Worm (Caenorhabditis elegans): ENCODE results near the gene C18D11.6.
"Not testable (repeated sequence)": the region's sequence is repeated elsewhere in the genome, so short reads cannot be mapped to it uniquely, and the experiment has no call there.

The C18D11.6 gene

DNA sequence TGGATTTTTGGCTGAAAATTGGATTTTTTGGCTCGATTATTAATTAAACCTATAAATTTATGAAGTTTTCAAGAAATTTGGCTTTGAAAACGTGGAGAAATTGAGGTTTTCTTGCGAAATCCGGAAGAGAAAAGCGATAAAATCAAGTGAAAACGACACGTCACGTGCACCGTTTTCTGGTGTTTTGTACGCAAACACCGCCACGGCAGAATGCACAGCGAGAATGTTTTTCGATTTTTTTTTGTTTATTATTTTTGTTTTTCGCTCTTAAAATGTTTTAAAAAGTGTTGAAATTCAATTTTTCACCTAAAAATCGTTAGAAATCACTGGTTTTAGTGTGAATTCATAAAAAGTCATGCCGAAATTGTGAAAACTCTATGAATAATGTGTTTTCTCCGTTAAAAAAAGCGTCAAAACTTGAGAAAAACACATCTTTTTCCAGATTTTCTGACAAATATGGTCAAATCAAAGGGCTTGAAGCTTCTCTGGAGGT, 35.8 kb upstream of the C18D11.6 start, which contains the start of gene immp-1 (continued):
- TF ChIP-seq lin-11 (tag; optimal IDR thresholded peaks at IDR 0.05) (no peak), unc-55 (GFP tag; optimal IDR thresholded peaks at IDR 0.05) (peak; percentile 62), unc-62 (GFP tag; optimal IDR thresholded peaks at IDR 0.05) (no peak), peb-1 (tag; optimal IDR thresholded peaks at IDR 0.05) (no peak), ceh-82 (tag; optimal IDR thresholded peaks at IDR 0.05) (no peak), nhr-21 (tag; optimal IDR thresholded peaks at IDR 0.05) (no peak), unc-39 (tag; optimal IDR thresholded peaks at IDR 0.05) (no peak), nhr-11 (tag; optimal IDR thresholded peaks at IDR 0.05) (no peak)

DNA sequence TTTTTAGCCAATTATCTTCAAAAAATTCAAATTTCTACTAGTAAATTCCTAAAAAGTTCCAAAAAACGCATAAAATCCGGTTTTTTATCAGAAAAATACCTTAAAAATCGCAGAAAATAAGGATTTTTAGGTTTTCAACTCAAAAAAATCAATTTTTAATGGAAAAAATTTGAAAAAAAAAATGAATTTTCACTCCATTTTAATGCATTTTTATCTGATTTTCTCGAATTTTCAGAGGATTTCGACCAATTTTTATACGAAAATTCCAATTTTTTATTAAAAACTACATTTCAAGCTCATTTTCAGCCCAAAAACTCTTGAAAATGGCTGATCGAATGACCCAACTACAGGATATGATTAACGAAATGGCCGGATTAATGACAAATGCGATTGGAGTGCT, 33.0 kb upstream of the C18D11.6 start, which contains the start of gene mdt-21:
mdt-21 (plus strand) TSS at position 301 of the 400 bp plus-strand sequence.
- TF ChIP-seq skn-1 (tag; optimal IDR thresholded peaks at IDR 0.05) (no peak), nhr-237 (tag; optimal IDR thresholded peaks at IDR 0.05) (no peak), mdl-1 (tag; optimal IDR thresholded peaks at IDR 0.05) (no peak), ceh-82 (tag; optimal IDR thresholded peaks at IDR 0.05) (no peak), lin-11 (tag; optimal IDR thresholded peaks at IDR 0.05) (no peak), dmd-4 (tag; optimal IDR thresholded peaks at IDR 0.05) (no peak), R02D3.7 (tag; optimal IDR thresholded peaks at IDR 0.05) (no peak), fos-1 (tag; optimal IDR thresholded peaks at IDR 0.05) (no peak), sma-9 (GFP tag; optimal IDR thresholded peaks at IDR 0.05) (no peak), sma-9 (tag; optimal IDR thresholded peaks at IDR 0.05) (no peak), elt-1 (tag; optimal IDR thresholded peaks at IDR 0.05) (no peak), snpc-4 (tag; optimal IDR thresholded peaks at IDR 0.05) (no peak), nhr-21 (tag; optimal IDR thresholded peaks at IDR 0.05) (no peak), gmeb-1 (tag; optimal IDR thresholded peaks at IDR 0.05) (no peak), peb-1 (tag; optimal IDR thresholded peaks at IDR 0.05) (no peak), ztf-4 (tag; optimal IDR thresholded peaks at IDR 0.05) (no peak), ztf-1 (GFP tag; conservative IDR thresholded peaks at IDR 0.05) (no peak)

DNA sequence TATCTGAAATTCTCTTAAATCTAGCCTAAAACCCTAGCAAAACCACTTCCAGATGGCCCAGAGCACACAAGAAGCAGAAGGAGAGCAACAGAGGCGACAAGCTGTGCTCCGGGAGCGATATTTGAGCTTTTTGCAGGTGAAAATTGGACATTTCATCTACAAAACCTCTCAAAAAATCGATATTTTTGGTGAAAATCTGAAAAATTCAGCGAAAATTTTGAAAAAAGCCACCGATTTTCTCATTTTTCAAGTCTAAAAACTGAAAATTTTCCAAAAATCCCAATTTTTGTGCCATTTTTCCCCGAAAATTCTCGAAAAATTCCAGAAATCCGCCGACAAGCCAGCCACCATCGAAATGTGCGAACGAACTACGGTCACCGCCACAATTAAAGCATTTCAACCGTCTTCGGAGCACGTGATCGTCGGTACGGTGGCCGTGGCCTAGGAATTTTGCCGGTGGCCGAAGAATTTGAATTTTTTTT, 30.1 kb upstream of the C18D11.6 start, which contains the start of gene C24H11.5:
C24H11.5 (plus strand) TSS at position 51 of the 482 bp plus-strand sequence.
- TF ChIP-seq elt-1 (tag; optimal IDR thresholded peaks at IDR 0.05): no peak

- TF ChIP-seq ama-1 (optimal IDR thresholded peaks at IDR 0.05): no peak
- no peak for TF ChIP-seq nhr-11 (tag; optimal IDR thresholded peaks at IDR 0.05)
Measured at ce11 chrIII:11781800-11782199, 28.6 kb upstream of the C18D11.6 start, which contains the start of gene srd-74. Gene srd-74, plus strand, starts transcription at chrIII:11782100.

DNA sequence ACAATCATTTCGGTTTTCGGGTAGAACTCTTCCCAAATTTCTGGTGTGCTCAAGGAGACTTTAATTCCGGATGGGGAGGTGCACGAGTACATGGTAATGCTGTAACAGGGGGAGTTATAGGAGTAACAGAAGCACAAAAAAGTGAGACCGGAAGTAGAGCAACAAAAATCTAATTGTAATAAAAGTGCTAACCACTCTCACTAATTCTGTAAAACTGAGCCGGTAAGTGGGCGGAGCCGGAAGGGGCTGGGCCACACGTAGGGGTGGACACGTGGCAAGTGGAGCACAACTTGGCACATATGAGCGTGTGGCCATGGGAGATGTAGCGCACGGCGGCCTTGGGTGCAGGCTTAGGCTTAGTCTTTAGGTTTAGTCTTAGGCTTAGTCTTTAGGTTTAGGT, 24.4 kb upstream of the C18D11.6 start, which contains the start of gene tbx-38:
tbx-38 (minus strand) TSS at position 101 of the 400 bp plus-strand sequence.
- no peak for TF ChIP-seq snpc-4 (tag; optimal IDR thresholded peaks at IDR 0.05)
- no peak for TF ChIP-seq skn-1 (tag; optimal IDR thresholded peaks at IDR 0.05)
- TF ChIP-seq aly-2 (tag; optimal IDR thresholded peaks at IDR 0.05): no peak
- TF ChIP-seq F13H6.1 (tag; optimal IDR thresholded peaks at IDR 0.05): no peak
- no peak for TF ChIP-seq ztf-1 (GFP tag; conservative IDR thresholded peaks at IDR 0.05)
- TF ChIP-seq nhr-23 (tag; optimal IDR thresholded peaks at IDR 0.05): no peak
- TF ChIP-seq nhr-10 (tag; optimal IDR thresholded peaks at IDR 0.05): no peak
- no peak for TF ChIP-seq nhr-237 (tag; optimal IDR thresholded peaks at IDR 0.05)
- TF ChIP-seq lin-39 (tag; optimal IDR thresholded peaks at IDR 0.05): no peak
- TF ChIP-seq sma-3 (GFP tag; optimal IDR thresholded peaks at IDR 0.05): no peak
- no peak for TF ChIP-seq lin-11 (tag; optimal IDR thresholded peaks at IDR 0.05)

- not testable (repeated sequence) for TF ChIP-seq elt-1, snpc-4, peb-1 (tag; optimal IDR thresholded peaks at IDR 0.05)
Measured at ce11 chrIII:11787376-11787775, 23.0 kb upstream of the C18D11.6 start, which contains the start of gene C24H11.1. Gene C24H11.1, plus strand, starts transcription at chrIII:11787676.

DNA sequence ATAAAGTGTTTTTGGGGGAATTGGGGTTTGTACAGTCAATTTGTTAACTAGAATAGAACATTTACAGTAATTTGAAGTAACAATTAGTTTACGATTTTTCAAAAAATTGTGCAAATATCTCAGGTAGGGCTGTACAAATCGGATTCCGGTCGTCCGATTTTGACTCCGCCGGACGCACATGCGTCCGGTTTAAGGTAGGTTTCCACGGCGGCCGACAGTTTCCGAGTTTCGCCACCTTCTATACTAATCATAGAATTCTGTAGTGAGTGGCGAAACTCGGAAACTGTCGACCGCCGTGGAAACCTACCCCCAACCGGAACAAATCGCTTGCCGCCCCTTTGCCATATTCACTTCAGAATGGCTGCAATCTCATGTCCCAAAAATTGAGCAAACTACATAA, 20.9 kb upstream of the C18D11.6 start:
- no peak for TF ChIP-seq nhr-21 (tag; optimal IDR thresholded peaks at IDR 0.05)
- TF ChIP-seq ZK546.5 (tag; optimal IDR thresholded peaks at IDR 0.05): no peak
- no peak for TF ChIP-seq zag-1 (tag; optimal IDR thresholded peaks at IDR 0.05)
- no peak for TF ChIP-seq C34F6.9 (tag; optimal IDR thresholded peaks at IDR 0.05)
- TF ChIP-seq dmd-4 (tag; optimal IDR thresholded peaks at IDR 0.05): no peak
- TF ChIP-seq nhr-10 (tag; optimal IDR thresholded peaks at IDR 0.05): no peak

Data from whole organism, L2 larva.